Worm (Caenorhabditis elegans) whole organism, young adult: ENCODE data around the gene patr-1.
"Not testable (repeated sequence)": the region's sequence is repeated elsewhere in the genome, so short reads cannot be mapped to it uniquely, and the experiment has no call there.

Source experiments
- B0336.3 ChIP-seq: fragments of 200-800 bp; sonication (Bioruptor generic); IDR thresholded peaks from 2 replicates; pipeline ENCODE4 v1.3.6; 2022; ENCODE audit warnings: missing genetic modification characterization, missing compliant biosample characterization
- C06A6.2 ChIP-seq: fragments of 200-800 bp; sonication (Bioruptor generic); conservative IDR thresholded peaks from 2 replicates; pipeline ENCODE4 v1.3.6; 2022; ENCODE audit warnings: missing genetic modification characterization, missing compliant biosample characterization
- F37B4.10 ChIP-seq: fragments of 200-800 bp; sonication (Bioruptor generic); IDR thresholded peaks from 2 replicates; pipeline ENCODE4 v1.3.6; 2022; ENCODE audit warnings: missing genetic modification characterization, missing compliant biosample characterization
- F49E8.2 ChIP-seq: sonication (generic microtip); optimal IDR thresholded peaks from 3 replicates; lab custom pipeline; 2017; ENCODE audit warnings: missing genetic modification characterization, mild to moderate bottlenecking, missing compliant biosample characterization, antibody characterized with exemption, moderate library complexity; ENCODE audit not compliant: insufficient read depth
- F52B5.7 ChIP-seq: sonication (generic microtip); optimal IDR thresholded peaks from 2 replicates; lab custom pipeline; 2016; ENCODE audit warnings: mild to moderate bottlenecking, missing genetic modification characterization, missing compliant biosample characterization
- K12H6.12 ChIP-seq: fragments of 200-800 bp; sonication (Bioruptor generic); optimal IDR thresholded peaks from 2 replicates; lab custom pipeline; 2018; ENCODE audit warnings: mild to moderate bottlenecking, missing genetic modification characterization, missing compliant biosample characterization
- T07F8.4 ChIP-seq: sonication (generic microtip); optimal IDR thresholded peaks from 2 replicates; lab custom pipeline; 2016; ENCODE audit warnings: mild to moderate bottlenecking, missing genetic modification characterization, moderate library complexity, missing compliant biosample characterization
- ama-1 ChIP-seq, 3 experiments: fragments of 150-350 bp in 1 of 3; sonication (generic microtip) in 2 of 3; optimal IDR thresholded peaks; 2 replicates each; lab custom pipeline; 2014 to 2018; ENCODE audit warnings: missing biosample characterization in 2 of 3, missing genetic modification characterization in 2 of 3, missing genetic modification reagents in 2 of 3
- aptf-2 ChIP-seq: fragments of 200-800 bp; sonication (Bioruptor generic); conservative IDR thresholded peaks from 2 replicates; pipeline ENCODE4 v1.3.6; 2022; ENCODE audit warnings: missing genetic modification reagents, missing genetic modification characterization, missing compliant biosample characterization
- aptf-3 ChIP-seq: fragments of 200-800 bp; sonication (Bioruptor generic); IDR thresholded peaks from 2 replicates; pipeline ENCODE4 v1.3.6; 2022; ENCODE audit warnings: missing genetic modification characterization, missing compliant biosample characterization
- athp-1 ChIP-seq: sonication (generic microtip); optimal IDR thresholded peaks from 2 replicates; lab custom pipeline; 2017; ENCODE audit warnings: mild to moderate bottlenecking, missing genetic modification characterization, missing compliant biosample characterization
- attf-3 ChIP-seq: fragments of 200-800 bp; sonication (Bioruptor generic); conservative IDR thresholded peaks from 2 replicates; pipeline ENCODE4 v1.3.6; 2022; ENCODE audit warnings: missing genetic modification reagents, missing genetic modification characterization, missing compliant biosample characterization
- attf-5 ChIP-seq: fragments of 200-800 bp; sonication (Bioruptor generic); optimal IDR thresholded peaks from 2 replicates; lab custom pipeline; 2018; ENCODE audit warnings: mild to moderate bottlenecking, missing genetic modification characterization, missing compliant biosample characterization
- attf-6 ChIP-seq: fragments of 200-800 bp; sonication (Bioruptor generic); IDR thresholded peaks from 2 replicates; pipeline ENCODE4 v1.3.6; 2022; ENCODE audit warnings: missing genetic modification reagents, missing genetic modification characterization, missing compliant biosample characterization
- ceh-100 ChIP-seq: fragments of 200-800 bp; sonication (Bioruptor generic); IDR thresholded peaks from 2 replicates; pipeline ENCODE4 v1.3.6; 2022; ENCODE audit warnings: missing genetic modification reagents, missing genetic modification characterization, missing compliant biosample characterization
- dox-1 ChIP-seq: fragments of 200-800 bp; sonication (Bioruptor generic); IDR thresholded peaks from 2 replicates; pipeline ENCODE4 v1.3.6; 2022; ENCODE audit warnings: missing genetic modification reagents, missing genetic modification characterization, missing compliant biosample characterization
- egl-18 ChIP-seq: fragments of 200-800 bp; sonication (Bioruptor generic); IDR thresholded peaks from 2 replicates; pipeline ENCODE4 v1.3.6; 2022; ENCODE audit warnings: missing genetic modification reagents, missing genetic modification characterization, missing compliant biosample characterization
- ekl-4 ChIP-seq: fragments of 200-800 bp; sonication (Bioruptor generic); IDR thresholded peaks from 2 replicates; pipeline ENCODE4 v1.3.6; 2022; ENCODE audit warnings: missing genetic modification reagents, missing genetic modification characterization, missing compliant biosample characterization
- fkh-3 ChIP-seq: sonication (generic microtip); optimal IDR thresholded peaks from 2 replicates; lab custom pipeline; 2016; ENCODE audit warnings: mild to moderate bottlenecking, missing genetic modification characterization, missing compliant biosample characterization
- hlh-12 ChIP-seq: sonication (generic microtip); optimal IDR thresholded peaks from 2 replicates; lab custom pipeline; 2016; ENCODE audit warnings: missing genetic modification characterization, missing compliant biosample characterization
- hsf-1 ChIP-seq: fragments of 200-800 bp; sonication (Bioruptor generic); IDR thresholded peaks from 2 replicates; pipeline ENCODE4 v1.3.6; 2022; ENCODE audit warnings: missing genetic modification reagents, missing genetic modification characterization, missing compliant biosample characterization
- lag-1 ChIP-seq: fragments of 200-800 bp; sonication (Bioruptor generic); IDR thresholded peaks from 2 replicates; pipeline ENCODE4 v1.3.6; 2022; ENCODE audit warnings: missing genetic modification reagents, missing genetic modification characterization, missing compliant biosample characterization
- lin-35 ChIP-seq, 3 experiments: fragments of 150-350 bp in 2 of 3; sonication (generic microtip) in 1 of 3; optimal IDR thresholded peaks; 2 replicates each; lab custom pipeline; 2014 to 2018; ENCODE audit warnings: missing biosample characterization in 3 of 3, missing genetic modification characterization in 3 of 3, missing genetic modification reagents in 3 of 3
- lin-40 ChIP-seq: sonication (generic microtip); optimal IDR thresholded peaks from 2 replicates; lab custom pipeline; 2016; ENCODE audit warnings: missing genetic modification characterization, mild to moderate bottlenecking, missing compliant biosample characterization, missing genotype, missing genetic modification reagents
- lir-1 ChIP-seq: fragments of 200-800 bp; sonication (Bioruptor generic); conservative IDR thresholded peaks from 2 replicates; pipeline ENCODE4 v1.3.6; 2022; ENCODE audit warnings: missing genetic modification reagents, missing genetic modification characterization, missing compliant biosample characterization
- madf-10 ChIP-seq: sonication (generic microtip); optimal IDR thresholded peaks from 2 replicates; lab custom pipeline; 2016; ENCODE audit warnings: mild to moderate bottlenecking, missing genetic modification characterization, missing compliant biosample characterization
- mcd-1 ChIP-seq: fragments of 200-800 bp; sonication (Bioruptor generic); IDR thresholded peaks from 2 replicates; pipeline ENCODE4 v1.3.6; 2022; ENCODE audit warnings: missing genetic modification reagents, missing genetic modification characterization, missing compliant biosample characterization
- nfya-1 ChIP-seq: sonication (generic microtip); optimal IDR thresholded peaks from 2 replicates; lab custom pipeline; 2017; ENCODE audit warnings: antibody characterized with exemption, missing compliant biosample characterization, missing genetic modification characterization, borderline replicate concordance; ENCODE audit not compliant: insufficient read depth
- nfya-2 ChIP-seq: fragments of 200-800 bp; sonication (Bioruptor generic); IDR thresholded peaks from 2 replicates; pipeline ENCODE4 v1.3.6; 2022; ENCODE audit warnings: missing genetic modification reagents, missing genetic modification characterization, missing compliant biosample characterization
- pha-4 ChIP-seq: fragments of 150-350 bp; sonication (generic microtip); optimal IDR thresholded peaks from 2 replicates; lab custom pipeline; 2014; ENCODE audit warnings: missing biosample characterization, missing genetic modification reagents, missing genetic modification characterization
- rcor-1 ChIP-seq: fragments of 200-800 bp; sonication (Bioruptor generic); IDR thresholded peaks from 2 replicates; pipeline ENCODE4 v1.3.6; 2022; ENCODE audit warnings: missing genetic modification reagents, missing genetic modification characterization, missing compliant biosample characterization
- sea-2 ChIP-seq: fragments of 200-800 bp; sonication (Bioruptor generic); IDR thresholded peaks from 2 replicates; pipeline ENCODE4 v1.3.6; 2022; ENCODE audit warnings: missing genetic modification characterization, missing compliant biosample characterization
- snpc-1.1 ChIP-seq: sonication (generic microtip); optimal IDR thresholded peaks from 2 replicates; lab custom pipeline; 2017; ENCODE audit warnings: missing genetic modification characterization, mild to moderate bottlenecking, missing compliant biosample characterization, antibody characterized with exemption, moderate library complexity, missing genotype, missing genetic modification reagents; ENCODE audit not compliant: insufficient read depth
- snpc-1.3 ChIP-seq: sonication (generic microtip); optimal IDR thresholded peaks from 2 replicates; lab custom pipeline; 2017; ENCODE audit warnings: missing genetic modification characterization, mild to moderate bottlenecking, missing compliant biosample characterization, antibody characterized with exemption, moderate library complexity, missing genotype, missing genetic modification reagents; ENCODE audit not compliant: insufficient read depth
- snpc-4 ChIP-seq, 5 experiments: fragments of 150-350 bp in 1 of 5; sonication (generic microtip) in 4 of 5; optimal IDR thresholded peaks; 2 replicates each; lab custom pipeline; 2014 to 2018; ENCODE audit warnings: missing genetic modification characterization in 5 of 5, missing biosample characterization in 3 of 5, antibody characterized with exemption in 2 of 5, mild to moderate bottlenecking in 2 of 5, missing compliant biosample characterization in 2 of 5, missing genotype in 2 of 5, moderate library complexity in 2 of 5, missing genetic modification reagents in 1 of 5
- somi-1 ChIP-seq: fragments of 200-800 bp; sonication (Bioruptor generic); optimal IDR thresholded peaks from 2 replicates; lab custom pipeline; 2018; ENCODE audit warnings: mild to moderate bottlenecking, missing genetic modification characterization, missing compliant biosample characterization
- tbp1 ChIP-seq: fragments of 200-800 bp; sonication (Bioruptor generic); optimal IDR thresholded peaks from 2 replicates; lab custom pipeline; 2018; ENCODE audit warnings: mild to moderate bottlenecking, missing genetic modification characterization, missing compliant biosample characterization
- unc-62 ChIP-seq: fragments of 150-350 bp; optimal IDR thresholded peaks from 2 replicates; lab custom pipeline; 2014; ENCODE audit warnings: missing biosample characterization, missing genetic modification reagents, missing genetic modification characterization
- xnd-1 ChIP-seq: sonication (generic microtip); optimal IDR thresholded peaks from 2 replicates; lab custom pipeline; 2016; ENCODE audit warnings: missing genotype, missing genetic modification reagents, missing genetic modification characterization, missing compliant biosample characterization
- ztf-22 ChIP-seq: fragments of 200-800 bp; sonication (Bioruptor generic); optimal IDR thresholded peaks from 2 replicates; lab custom pipeline; 2018; ENCODE audit warnings: mild to moderate bottlenecking, missing genetic modification characterization, moderate library complexity, missing compliant biosample characterization
- ztf-25 ChIP-seq: fragments of 200-800 bp; sonication (Bioruptor generic); IDR thresholded peaks from 2 replicates; pipeline ENCODE4 v1.3.6; 2022; ENCODE audit warnings: missing genetic modification reagents, missing genetic modification characterization, missing compliant biosample characterization
- ztf-26 ChIP-seq: sonication (generic microtip); optimal IDR thresholded peaks from 2 replicates; lab custom pipeline; 2017; ENCODE audit warnings: missing genetic modification characterization, missing compliant biosample characterization
- ztf-3 ChIP-seq: fragments of 200-800 bp; sonication (Bioruptor generic); optimal IDR thresholded peaks from 2 replicates; lab custom pipeline; 2018; ENCODE audit warnings: mild to moderate bottlenecking, missing genetic modification characterization, missing compliant biosample characterization

Gene patr-1

ce11 chrII:11759277-11759676, 18.5 kb downstream of the patr-1 start, which contains the start of the genes F44E5.4 and F44E5.5 (continued):
- TF ChIP-seq rcor-1 (GFP tag; lab: Robert Waterston, UW) (peak; percentile 92), aptf-3 (GFP tag; lab: Robert Waterston, UW) (peak; percentile 100), fkh-3 (tag; lab: Kevin White, UChicago) (peak; percentile 92), F37B4.10 (GFP tag; lab: Robert Waterston, UW) (peak; percentile 95; the same call in 1 of the 2 replicates), lag-1 (0 out of 2 replicates have a peak, but pooled peaks have one; percentile 89), snpc-4 (tag; optimal IDR thresholded peaks at IDR 0.05; lab: Kevin White, UChicago) (peak in 2 of 4 experiments; percentile 57 to 61), somi-1 (GFP tag; lab: Kevin White, UChicago) (peak; percentile 97), ekl-4 (GFP tag; lab: Robert Waterston, UW) (peak; percentile 99), lin-40 (tag; lab: Kevin White, UChicago) (peak; percentile 97), nfya-2 (GFP tag; lab: Robert Waterston, UW) (peak; percentile 96)
- TF ChIP-seq snpc-4 (GFP tag; optimal IDR thresholded peaks at IDR 0.05; lab: Kevin White, UChicago) = not testable (repeated sequence)

- TF ChIP-seq nfya-1 (tag; lab: Kevin White, UChicago) = no peak
- no peak for TF ChIP-seq ztf-25
- TF ChIP-seq C06A6.2 = peak; percentile 55; the same call in 1 of the 2 replicates
- TF ChIP-seq attf-5 (GFP tag; lab: Kevin White, UChicago) = peak; percentile 65
- 0 out of 2 replicates have a peak, but pooled peaks have one; percentile 38 for TF ChIP-seq ekl-4 (GFP tag; lab: Robert Waterston, UW)
- peak; percentile 77 for TF ChIP-seq dox-1 (GFP tag; lab: Robert Waterston, UW)
- TF ChIP-seq hsf-1 (GFP tag; lab: Robert Waterston, UW) = 0 out of 2 replicates have a peak, but pooled peaks have one; percentile 14
- peak; percentile 49 for TF ChIP-seq ztf-3 (GFP tag; lab: Kevin White, UChicago)
- no peak for TF ChIP-seq lag-1
- TF ChIP-seq lir-1 = no peak
- TF ChIP-seq lin-35 (GFP tag; optimal IDR thresholded peaks at IDR 0.05; lab: Kevin White, UChicago) = peak in 1 of 3 experiments; percentile 7
- peak; percentile 5 for TF ChIP-seq somi-1 (GFP tag; lab: Kevin White, UChicago)
- no peak for TF ChIP-seq unc-62
- TF ChIP-seq snpc-1.3 = no peak
- TF ChIP-seq F52B5.7 (tag; lab: Kevin White, UChicago) = no peak
- no peak for TF ChIP-seq pha-4 (tag; lab: Kevin White, UChicago)
- no peak for TF ChIP-seq egl-18 (GFP tag; lab: Robert Waterston, UW)
- 0 out of 2 replicates have a peak, but pooled peaks have one; percentile 55 for TF ChIP-seq ceh-100 (GFP tag; lab: Robert Waterston, UW)
- peak; percentile 50 for TF ChIP-seq K12H6.12 (tag; lab: Kevin White, UChicago)
- peak; percentile 33 for TF ChIP-seq athp-1 (tag; lab: Kevin White, UChicago)
- no peak for TF ChIP-seq aptf-3 (GFP tag; lab: Robert Waterston, UW)
- peak; percentile 59 for TF ChIP-seq tbp1
- TF ChIP-seq B0336.3 (GFP tag; lab: Robert Waterston, UW) = peak; percentile 60
- peak; percentile 86 for TF ChIP-seq snpc-1.1
- peak; percentile 97 for TF ChIP-seq ama-1 (optimal IDR thresholded peaks at IDR 0.05; lab: Kevin White, UChicago)
- TF ChIP-seq ama-1 (GFP tag; optimal IDR thresholded peaks at IDR 0.05; lab: Kevin White, UChicago) = no peak
- TF ChIP-seq T07F8.4 = peak; percentile 3
- peak; percentile 33; the same call in 1 of the 2 replicates for TF ChIP-seq mcd-1 (GFP tag; lab: Robert Waterston, UW)
- no peak for TF ChIP-seq sea-2 (GFP tag; lab: Robert Waterston, UW)
- peak; percentile 75 for TF ChIP-seq ztf-26 (tag; lab: Kevin White, UChicago)
- peak; percentile 45; the same call in 1 of the 2 replicates for TF ChIP-seq attf-6 (GFP tag; lab: Robert Waterston, UW)
- TF ChIP-seq F49E8.2 = no peak
- TF ChIP-seq madf-10 = peak; percentile 23
- peak; percentile 18 for TF ChIP-seq xnd-1 (tag; lab: Kevin White, UChicago)
- no peak for TF ChIP-seq aptf-2 (GFP tag; lab: Robert Waterston, UW)
- no peak for TF ChIP-seq attf-3 (GFP tag; lab: Robert Waterston, UW)
- peak; percentile 24 for TF ChIP-seq ztf-22 (GFP tag; lab: Kevin White, UChicago)
- TF ChIP-seq hlh-12 (tag; lab: Kevin White, UChicago) = no peak
- peak; percentile 78 for TF ChIP-seq snpc-4 (GFP tag; optimal IDR thresholded peaks at IDR 0.05; lab: Kevin White, UChicago)
- peak; percentile 72 to 92 (median 90) for TF ChIP-seq snpc-4 (tag; optimal IDR thresholded peaks at IDR 0.05; lab: Kevin White, UChicago)
Measured at ce11 chrII:11756684-11757107, 21.0 kb downstream of the patr-1 start.
